Worm (Caenorhabditis elegans) whole organism, mixed stage, embryonic: ENCODE results near the gene rps-13.

ENCODE experiments used
- blmp-1 ChIP-seq: fragments of 150-350 bp; optimal IDR thresholded peaks from 2 replicates; lab custom pipeline; 2014; ENCODE audit warnings: missing biosample characterization, missing genetic modification characterization
- elt-1 ChIP-seq: sonication (generic microtip); optimal IDR thresholded peaks from 2 replicates; lab custom pipeline; 2017; ENCODE audit warnings: missing genetic modification characterization, mild to moderate bottlenecking, missing compliant biosample characterization, antibody characterized with exemption, moderate library complexity, borderline replicate concordance; ENCODE audit not compliant: insufficient read depth
- lin-13 ChIP-seq: fragments of 150-350 bp; optimal IDR thresholded peaks from 2 replicates; lab custom pipeline; 2014; ENCODE audit warnings: missing biosample characterization, missing genetic modification characterization
- mls-2 ChIP-seq: sonication (generic microtip); optimal IDR thresholded peaks from 2 replicates; lab custom pipeline; 2016; ENCODE audit warnings: mild to moderate bottlenecking, missing genetic modification characterization, moderate library complexity, missing compliant biosample characterization
- nhr-28 ChIP-seq: fragments of 150-350 bp; optimal IDR thresholded peaks from 2 replicates; lab custom pipeline; 2014; ENCODE audit warnings: missing biosample characterization, missing genetic modification characterization
- snpc-4 ChIP-seq: fragments of 150-350 bp; optimal IDR thresholded peaks from 2 replicates; lab custom pipeline; 2014; ENCODE audit warnings: missing biosample characterization, missing genetic modification characterization
- unc-39 ChIP-seq: fragments of 150-350 bp; optimal IDR thresholded peaks from 2 replicates; lab custom pipeline; 2014; ENCODE audit warnings: missing biosample characterization, missing genetic modification characterization
- unc-62 ChIP-seq: fragments of 150-350 bp; optimal IDR thresholded peaks from 2 replicates; lab custom pipeline; 2014; ENCODE audit warnings: missing biosample characterization, missing genetic modification reagents, missing genetic modification characterization

- TF ChIP-seq unc-62 (GFP tag; lab: Kevin White, UChicago) (no peak), blmp-1 (tag; lab: Kevin White, UChicago) (no peak), unc-39 (tag; lab: Kevin White, UChicago) (no peak), mls-2 (tag; lab: Kevin White, UChicago) (no peak), snpc-4 (tag; lab: Kevin White, UChicago) (no peak), nhr-28 (tag; lab: Kevin White, UChicago) (no peak), elt-1 (tag; lab: Kevin White, UChicago) (no peak), lin-13 (tag; lab: Kevin White, UChicago) (no peak)
These were observed 47.2 kb upstream of the rps-13 start for ce11 chrIII:6421973-6422511.
